Fruit fly (Drosophila melanogaster) whole organism, embryonic: Measurements from ENCODE around the gene Sf3b2.

ENCODE experiments used
- Atf6 ChIP-seq: fragments of 200-800 bp; sonication (Bioruptor generic); IDR thresholded peaks from 2 replicates; pipeline ENCODE4 v1.3.6; 2022; ENCODE audit warnings: missing biosample characterization, missing genetic modification characterization
- CG10274 ChIP-seq: fragments of 200-800 bp; sonication (Bioruptor generic); optimal IDR thresholded peaks from 3 replicates; lab custom pipeline; 2017; ENCODE audit warnings: missing biosample characterization, mild to moderate bottlenecking, missing genetic modification characterization
- CG10543 ChIP-seq: fragments of 200-800 bp; sonication (Bioruptor generic); optimal IDR thresholded peaks from 3 replicates; lab custom pipeline; 2017; ENCODE audit warnings: missing biosample characterization, mild to moderate bottlenecking, missing genetic modification characterization, moderate library complexity
- CG10565 ChIP-seq: fragments of 200-800 bp; sonication (Bioruptor generic); optimal IDR thresholded peaks from 3 replicates; lab custom pipeline; 2016; ENCODE audit warnings: missing biosample characterization, mild to moderate bottlenecking, missing genetic modification characterization
- CG11085 ChIP-seq: fragments of 200-800 bp; sonication (Bioruptor generic); IDR thresholded peaks from 2 replicates; pipeline ENCODE4 v1.3.6; 2022; ENCODE audit warnings: missing biosample characterization, missing genetic modification characterization
- CG11456 ChIP-seq: fragments of 200-800 bp; sonication (Bioruptor generic); IDR thresholded peaks from 3 replicates; pipeline ENCODE4 v1.3.6; 2022; ENCODE audit warnings: missing biosample characterization, missing genetic modification characterization
- CG12299 ChIP-seq: fragments of 200-800 bp; sonication (Bioruptor generic); optimal IDR thresholded peaks from 2 replicates; lab custom pipeline; 2018; ENCODE audit warnings: missing biosample characterization, mild to moderate bottlenecking, missing genetic modification characterization
- CG12942 ChIP-seq: fragments of 200-800 bp; sonication (Bioruptor generic); optimal IDR thresholded peaks from 3 replicates; lab custom pipeline; 2016; ENCODE audit warnings: missing biosample characterization, missing genetic modification characterization
- CG13894 ChIP-seq: fragments of 200-800 bp; sonication (Bioruptor generic); optimal IDR thresholded peaks from 3 replicates; lab custom pipeline; 2018; ENCODE audit warnings: missing biosample characterization, mild to moderate bottlenecking, missing genetic modification characterization, moderate library complexity
- CG1647 ChIP-seq: fragments of 200-800 bp; sonication (Bioruptor generic); optimal IDR thresholded peaks from 3 replicates; lab custom pipeline; 2016; ENCODE audit warnings: missing biosample characterization, missing genetic modification characterization
- CG17385 ChIP-seq: fragments of 200-800 bp; sonication (Bioruptor generic); optimal IDR thresholded peaks from 3 replicates; lab custom pipeline; 2018; ENCODE audit warnings: missing biosample characterization, mild to moderate bottlenecking, missing genetic modification characterization
- CG1792 ChIP-seq: fragments of 200-800 bp; sonication (Bioruptor generic); optimal IDR thresholded peaks from 2 replicates; lab custom pipeline; 2016; ENCODE audit warnings: missing biosample characterization, missing genetic modification characterization
- CG18011 ChIP-seq: fragments of 200-800 bp; sonication (Bioruptor generic); optimal IDR thresholded peaks from 2 replicates; lab custom pipeline; 2017; ENCODE audit warnings: missing biosample characterization, missing genetic modification characterization, mild to moderate bottlenecking, moderate library complexity, missing genotype
- CG1832 ChIP-seq: fragments of 200-800 bp; sonication (Bioruptor generic); optimal IDR thresholded peaks from 2 replicates; lab custom pipeline; 2017; ENCODE audit warnings: missing biosample characterization, mild to moderate bottlenecking, missing genetic modification characterization, inconsistent platforms
- CG31224 ChIP-seq: fragments of 200-800 bp; sonication (Bioruptor generic); IDR thresholded peaks from 2 replicates; pipeline ENCODE4 v1.3.6; 2022; ENCODE audit warnings: missing biosample characterization, missing genetic modification characterization
- CG31388 ChIP-seq: fragments of 200-800 bp; sonication (Bioruptor generic); optimal IDR thresholded peaks from 2 replicates; lab custom pipeline; 2016; ENCODE audit warnings: missing biosample characterization, missing genetic modification characterization
- CG32772 ChIP-seq: fragments of 200-800 bp; sonication (Bioruptor generic); IDR thresholded peaks from 2 replicates; pipeline ENCODE4 v1.3.6; 2022; ENCODE audit warnings: missing biosample characterization, missing genetic modification characterization
- CG34224 ChIP-seq: fragments of 200-800 bp; sonication (Bioruptor generic); IDR thresholded peaks from 3 replicates; pipeline ENCODE4 v1.3.6; 2022; ENCODE audit warnings: missing biosample characterization, missing genetic modification characterization; ENCODE audit not compliant: partially characterized antibody
- CG3847 ChIP-seq: fragments of 200-800 bp; sonication (Bioruptor generic); IDR thresholded peaks from 2 replicates; pipeline ENCODE4 v1.3.6; 2022; ENCODE audit warnings: missing biosample characterization, missing genetic modification characterization
- CG3995 ChIP-seq: fragments of 200-800 bp; sonication (Bioruptor generic); optimal IDR thresholded peaks from 3 replicates; lab custom pipeline; 2016; ENCODE audit warnings: missing biosample characterization, missing genetic modification characterization
- CG4360 ChIP-seq: fragments of 200-800 bp; sonication (Bioruptor generic); IDR thresholded peaks from 2 replicates; pipeline ENCODE4 v1.3.6; 2022; ENCODE audit warnings: missing biosample characterization, missing genetic modification characterization
- CG43689 ChIP-seq: fragments of 200-800 bp; sonication (Bioruptor generic); IDR thresholded peaks from 2 replicates; pipeline ENCODE4 v1.3.6; 2022; ENCODE audit warnings: missing biosample characterization, missing genetic modification characterization
- CG4820 ChIP-seq: fragments of 200-800 bp; sonication (Bioruptor generic); optimal IDR thresholded peaks from 3 replicates; lab custom pipeline; 2016; ENCODE audit warnings: missing biosample characterization, missing genetic modification characterization
- CG6813 ChIP-seq: fragments of 200-800 bp; sonication (Bioruptor generic); optimal IDR thresholded peaks from 2 replicates; lab custom pipeline; 2017; ENCODE audit warnings: missing biosample characterization, missing genetic modification characterization, mild to moderate bottlenecking, moderate library complexity, missing genetic modification reagents
- CG7839 ChIP-seq: fragments of 200-800 bp; sonication (Bioruptor generic); optimal IDR thresholded peaks from 3 replicates; lab custom pipeline; 2018; ENCODE audit warnings: missing biosample characterization, mild to moderate bottlenecking, missing genetic modification characterization, moderate library complexity
- CG8281 ChIP-seq: fragments of 200-800 bp; sonication (Bioruptor generic); optimal IDR thresholded peaks from 2 replicates; lab custom pipeline; 2018; ENCODE audit warnings: missing biosample characterization, mild to moderate bottlenecking, missing genetic modification characterization, moderate library complexity
- CG8478 ChIP-seq: fragments of >200 bp; optimal IDR thresholded peaks from 2 replicates; lab custom pipeline; 2018
- CG9876 ChIP-seq: fragments of 200-800 bp; sonication (Bioruptor generic); optimal IDR thresholded peaks from 2 replicates; lab custom pipeline; 2016; ENCODE audit warnings: missing biosample characterization, missing genetic modification characterization
- Camta ChIP-seq: fragments of 200-800 bp; sonication (Bioruptor generic); optimal IDR thresholded peaks from 2 replicates; lab custom pipeline; 2016; ENCODE audit warnings: missing biosample characterization, missing genetic modification characterization
- Dip3 ChIP-seq: fragments of 200-800 bp; sonication (Bioruptor generic); optimal IDR thresholded peaks from 3 replicates; lab custom pipeline; 2016; ENCODE audit warnings: missing biosample characterization, missing genetic modification characterization
- Dll ChIP-seq: fragments of 200-800 bp; sonication (Bioruptor generic); IDR thresholded peaks from 4 replicates; pipeline ENCODE4 v1.3.6; 2022; ENCODE audit warnings: missing biosample characterization, missing genetic modification characterization; ENCODE audit not compliant: partially characterized antibody
- Hmr ChIP-seq: fragments of 200-800 bp; sonication (Bioruptor generic); optimal IDR thresholded peaks from 3 replicates; lab custom pipeline; 2017; ENCODE audit warnings: mild to moderate bottlenecking, missing biosample characterization, missing genetic modification reagents, missing genetic modification characterization
- MTF-1 ChIP-seq: fragments of 200-800 bp; sonication (Bioruptor generic); optimal IDR thresholded peaks from 2 replicates; lab custom pipeline; 2018; ENCODE audit warnings: missing biosample characterization, mild to moderate bottlenecking, missing genetic modification characterization, borderline replicate concordance
- Med ChIP-seq: fragments of 200-800 bp; sonication (Bioruptor generic); peaks from one replicate; lab custom pipeline; 2016; ENCODE audit warnings: missing biosample characterization, missing genetic modification characterization, mild to moderate bottlenecking, inconsistent platforms, moderate library complexity
- Poxn ChIP-seq: fragments of 200-800 bp; sonication (Bioruptor generic); IDR thresholded peaks from 2 replicates; pipeline ENCODE4 v1.3.6; 2022; ENCODE audit warnings: missing biosample characterization, missing genetic modification characterization
- Ptx1 ChIP-seq: fragments of 200-800 bp; sonication (Bioruptor generic); IDR thresholded peaks from 2 replicates; pipeline ENCODE4 v1.3.6; 2022; ENCODE audit warnings: missing biosample characterization, missing genetic modification characterization
- ash1 ChIP-seq: fragments of 200-800 bp; sonication (Bioruptor generic); optimal IDR thresholded peaks from 2 replicates; lab custom pipeline; 2018; ENCODE audit warnings: missing biosample characterization, mild to moderate bottlenecking, missing genetic modification characterization
- br ChIP-seq: fragments of >200 bp; optimal IDR thresholded peaks from 2 replicates; lab custom pipeline; 2017
- btn ChIP-seq: fragments of 200-800 bp; sonication (Bioruptor generic); optimal IDR thresholded peaks from 2 replicates; lab custom pipeline; 2016; ENCODE audit warnings: missing biosample characterization, missing genetic modification characterization
- chm ChIP-seq: fragments of 200-800 bp; sonication (Bioruptor generic); IDR thresholded peaks from 2 replicates; pipeline ENCODE4 v1.3.6; 2022; ENCODE audit warnings: missing biosample characterization, missing genetic modification characterization
- cwo ChIP-seq: fragments of 200-800 bp; sonication (Bioruptor generic); optimal IDR thresholded peaks from 3 replicates; lab custom pipeline; 2017; ENCODE audit warnings: missing biosample characterization, missing genetic modification characterization, mild to moderate bottlenecking, moderate library complexity, missing genetic modification reagents
- dan ChIP-seq: fragments of 200-800 bp; sonication (Bioruptor generic); IDR thresholded peaks from 2 replicates; pipeline ENCODE4 v1.3.6; 2022; ENCODE audit warnings: missing biosample characterization, missing genetic modification characterization
- danr ChIP-seq: fragments of 200-800 bp; sonication (Bioruptor generic); IDR thresholded peaks from 2 replicates; pipeline ENCODE4 v1.3.6; 2022; ENCODE audit warnings: missing biosample characterization, missing genetic modification characterization
- dati ChIP-seq: fragments of 200-800 bp; sonication (Bioruptor generic); IDR thresholded peaks from 2 replicates; pipeline ENCODE4 v1.3.6; 2022; ENCODE audit warnings: missing biosample characterization, missing genetic modification characterization
- dpn ChIP-seq, 2 experiments: fragments of 200-800 bp; sonication (Bioruptor generic); optimal IDR thresholded peaks; 3 replicates each; lab custom pipeline; 2016; ENCODE audit warnings: missing biosample characterization in 2 of 2, missing genetic modification characterization in 2 of 2
- gt ChIP-seq: fragments of 200-800 bp; sonication (Bioruptor generic); IDR thresholded peaks from 2 replicates; pipeline ENCODE4 v1.3.6; 2022; ENCODE audit warnings: missing biosample characterization, missing genetic modification characterization
- h ChIP-seq: fragments of >200 bp; optimal IDR thresholded peaks from 2 replicates; lab custom pipeline; 2017
- ind ChIP-seq: fragments of 200-800 bp; sonication (Bioruptor generic); optimal IDR thresholded peaks from 3 replicates; lab custom pipeline; 2016; ENCODE audit warnings: missing biosample characterization, missing genetic modification characterization
- klu ChIP-seq: fragments of 200-800 bp; sonication (Bioruptor generic); IDR thresholded peaks from 2 replicates; pipeline ENCODE4 v1.3.6; 2022; ENCODE audit warnings: missing biosample characterization, missing genetic modification characterization
- lbe ChIP-seq: fragments of 200-800 bp; sonication (Bioruptor generic); optimal IDR thresholded peaks from 2 replicates; lab custom pipeline; 2016; ENCODE audit warnings: missing biosample characterization, mild to moderate bottlenecking, missing genetic modification characterization
- pnt ChIP-seq: fragments of 200-800 bp; sonication (Bioruptor generic); optimal IDR thresholded peaks from 3 replicates; lab custom pipeline; 2016; ENCODE audit warnings: missing biosample characterization, missing genetic modification characterization
- sisA ChIP-seq: fragments of 200-800 bp; sonication (Bioruptor generic); IDR thresholded peaks from 2 replicates; pipeline ENCODE4 v1.3.6; 2022; ENCODE audit warnings: missing biosample characterization, missing genetic modification characterization
- usp ChIP-seq: fragments of >200 bp; optimal IDR thresholded peaks from 2 replicates; lab custom pipeline; 2017; ENCODE audit warnings: missing biosample characterization, missing genetic modification characterization
- vfl ChIP-seq: fragments of 200-800 bp; sonication (Bioruptor generic); optimal IDR thresholded peaks from 2 replicates; lab custom pipeline; 2016; ENCODE audit warnings: missing biosample characterization, missing genetic modification characterization

The Sf3b2 gene

DNA sequence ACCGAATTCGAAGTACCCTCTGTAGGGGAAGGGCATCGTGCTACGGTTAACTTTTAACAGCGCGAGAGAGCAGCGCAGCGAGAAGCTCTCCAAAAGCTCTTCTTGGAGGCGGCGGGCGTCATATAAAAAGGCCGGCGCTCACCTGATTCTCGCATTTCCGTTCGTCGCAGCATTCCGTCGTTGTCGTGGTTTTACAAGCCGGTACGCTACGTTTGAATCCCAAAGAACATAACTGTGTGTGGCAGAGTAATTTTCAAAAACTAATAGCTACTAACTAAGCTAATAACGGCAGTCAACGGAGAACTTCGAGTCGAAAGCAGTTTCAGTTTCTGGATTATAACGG lies 27.5 kb upstream of the Sf3b2 start, which contains the start of gene FASN1 (continued):
- no peak for TF ChIP-seq CG10274 (GFP tag; lab: Kevin White, UChicago)
- peak; percentile 30 for TF ChIP-seq Hmr
- no peak for TF ChIP-seq CG12299 (tag; lab: Kevin White, UChicago)
- no peak for TF ChIP-seq CG10565 (GFP tag; lab: Kevin White, UChicago)
- TF ChIP-seq h (lab: Kevin White, UChicago), result no peak
- no peak for TF ChIP-seq CG31388 (GFP tag; lab: Kevin White, UChicago)
- TF ChIP-seq CG12942 (GFP tag; lab: Kevin White, UChicago), result no peak
- TF ChIP-seq Dll (GFP tag; lab: Robert Waterston, UW), result no peak
- no peak for TF ChIP-seq CG4820
- no peak for TF ChIP-seq CG18011 (GFP tag; lab: Kevin White, UChicago)
- no peak for TF ChIP-seq Dip3
- TF ChIP-seq CG3995, result no peak
- no peak for TF ChIP-seq dan (GFP tag; lab: Robert Waterston, UW)
- TF ChIP-seq lbe (GFP tag; lab: Kevin White, UChicago), result no peak
- no peak for TF ChIP-seq CG1647 (GFP tag; lab: Kevin White, UChicago)
- TF ChIP-seq danr (GFP tag; lab: Robert Waterston, UW), result no peak
- TF ChIP-seq br (lab: Kevin White, UChicago), result no peak
- TF ChIP-seq klu (GFP tag; lab: Robert Waterston, UW), result no peak
- TF ChIP-seq CG10543 (GFP tag; lab: Kevin White, UChicago), result peak; percentile 69
- TF ChIP-seq ash1, result peak; percentile 7
- TF ChIP-seq CG34224 (GFP tag; lab: Robert Waterston, UW), result no peak
- no peak for TF ChIP-seq CG1832 (GFP tag; lab: Kevin White, UChicago)
- TF ChIP-seq chm (GFP tag; lab: Robert Waterston, UW), result no peak
- TF ChIP-seq CG17385 (GFP tag; lab: Kevin White, UChicago), result no peak
- no peak for TF ChIP-seq btn (GFP tag; lab: Kevin White, UChicago)
- no peak for TF ChIP-seq CG1792 (GFP tag; lab: Kevin White, UChicago)
- peak; percentile 46 for TF ChIP-seq CG6813 (GFP tag; lab: Kevin White, UChicago)
- no peak for TF ChIP-seq pnt (GFP tag; lab: Kevin White, UChicago)
- TF ChIP-seq CG9876 (GFP tag; lab: Kevin White, UChicago), result no peak
- no peak for TF ChIP-seq dati (GFP tag; lab: Robert Waterston, UW)
- no peak for TF ChIP-seq Camta
- no peak for TF ChIP-seq cwo (GFP tag; lab: Kevin White, UChicago)
- TF ChIP-seq MTF-1, result peak; percentile 25
- TF ChIP-seq sisA, result no peak
- no peak for TF ChIP-seq CG8478 (lab: Kevin White, UChicago)
- no peak for TF ChIP-seq CG31224 (GFP tag; lab: Robert Waterston, UW)
- TF ChIP-seq CG13894, result peak; percentile 2
- no peak for TF ChIP-seq Poxn (GFP tag; lab: Robert Waterston, UW)
- no peak for TF ChIP-seq gt (GFP tag; lab: Robert Waterston, UW)
- TF ChIP-seq Atf6 (GFP tag; lab: Robert Waterston, UW), result peak; percentile 25; the same call in 1 of the 2 replicates
- no peak for TF ChIP-seq CG32772 (GFP tag; lab: Robert Waterston, UW)
- TF ChIP-seq usp (GFP tag; lab: Kevin White, UChicago), result no peak
- no peak for TF ChIP-seq Ptx1 (GFP tag; lab: Robert Waterston, UW)
- no peak for TF ChIP-seq CG4360 (GFP tag; lab: Robert Waterston, UW)
- no peak for TF ChIP-seq CG43689
- TF ChIP-seq vfl, result no peak
- TF ChIP-seq dpn (GFP tag; optimal IDR thresholded peaks at IDR 0.05; lab: Kevin White, UChicago), result no peak
- peak; percentile 92 for TF ChIP-seq Med (GFP tag; lab: Kevin White, UChicago)
- no peak for TF ChIP-seq ind (GFP tag; lab: Kevin White, UChicago)
- no peak for TF ChIP-seq CG3847 (GFP tag; lab: Robert Waterston, UW)
- TF ChIP-seq CG7839 (tag; lab: Kevin White, UChicago), result no peak
- no peak for TF ChIP-seq CG8281
- TF ChIP-seq CG11085 (GFP tag; lab: Robert Waterston, UW), result no peak
- TF ChIP-seq CG11456 (GFP tag; lab: Robert Waterston, UW), result 0 out of 3 replicates have a peak, but pooled peaks have one; percentile 40
